Worm (Caenorhabditis elegans) whole organism, L1 larva: ENCODE data around the gene spp-29.

ENCODE experiments used
- ceh-82 ChIP-seq, 3 experiments: fragments of 150-350 bp in 1 of 3; sonication (generic microtip) in 2 of 3; optimal IDR thresholded peaks; 2 replicates each; lab custom pipeline; 2014 to 2017; ENCODE audit warnings: missing biosample characterization in 3 of 3, missing genetic modification characterization in 3 of 3

spp-29 gene

DNA sequence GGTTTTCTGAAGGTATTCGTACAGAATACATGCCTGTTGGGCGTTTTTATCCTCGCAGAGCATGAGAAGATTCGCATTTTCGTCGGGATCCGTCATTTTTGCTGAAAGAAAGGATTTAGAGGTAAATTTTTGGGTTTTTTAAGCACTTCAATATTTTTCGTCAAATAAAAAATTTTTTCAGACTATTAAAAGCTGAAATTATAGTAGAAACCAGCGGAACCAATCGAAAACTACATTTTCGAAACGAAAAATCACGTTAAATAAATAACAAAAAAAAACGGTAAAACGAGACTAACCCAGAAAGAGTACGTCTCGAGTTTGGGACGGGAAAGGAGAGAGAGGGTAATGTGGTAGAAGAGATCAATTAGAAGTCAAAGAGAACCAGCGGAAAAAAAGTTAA lies 46.2 kb downstream of the spp-29 start, which contains the start of gene fbxa-192:
Gene fbxa-192 (minus strand): TSS at position 101 of the 400 bp plus-strand sequence.
- no peak for TF ChIP-seq ceh-82 (tag; optimal IDR thresholded peaks at IDR 0.05; lab: Kevin White, UChicago)
